Fruit fly (Drosophila melanogaster) whole organism, embryonic: ENCODE measurements around the gene Cpr92A.

Source experiments
- CG10209 ChIP-seq: fragments of 200-800 bp; sonication (Bioruptor generic); optimal IDR thresholded peaks from 3 replicates; lab custom pipeline; 2017; ENCODE audit warnings: missing biosample characterization, mild to moderate bottlenecking, missing genetic modification characterization, missing genetic modification reagents
- CG10274 ChIP-seq: fragments of 200-800 bp; sonication (Bioruptor generic); optimal IDR thresholded peaks from 3 replicates; lab custom pipeline; 2017; ENCODE audit warnings: missing biosample characterization, mild to moderate bottlenecking, missing genetic modification characterization
- CG10462 ChIP-seq: fragments of 200-800 bp; sonication (Bioruptor generic); optimal IDR thresholded peaks from 2 replicates; lab custom pipeline; 2016; ENCODE audit warnings: missing biosample characterization, missing genetic modification characterization
- CG10979 ChIP-seq: fragments of 200-800 bp; sonication (Bioruptor generic); optimal IDR thresholded peaks from 2 replicates; lab custom pipeline; 2018; ENCODE audit warnings: missing biosample characterization, mild to moderate bottlenecking, missing genetic modification characterization, moderate library complexity
- CG1233 ChIP-seq: fragments of 200-800 bp; sonication (Bioruptor generic); optimal IDR thresholded peaks from 4 replicates; lab custom pipeline; 2018; ENCODE audit warnings: missing biosample characterization, mild to moderate bottlenecking, missing genetic modification characterization
- CG12659 ChIP-seq: fragments of 200-800 bp; sonication (Bioruptor generic); optimal IDR thresholded peaks from 3 replicates; lab custom pipeline; 2017; ENCODE audit warnings: mild to moderate bottlenecking, missing biosample characterization, missing genetic modification reagents, missing genetic modification characterization
- CG13296 ChIP-seq: fragments of 200-800 bp; sonication (Bioruptor generic); optimal IDR thresholded peaks from 3 replicates; lab custom pipeline; 2018; ENCODE audit warnings: missing biosample characterization, mild to moderate bottlenecking, missing genetic modification characterization
- CG1647 ChIP-seq: fragments of 200-800 bp; sonication (Bioruptor generic); optimal IDR thresholded peaks from 3 replicates; lab custom pipeline; 2016; ENCODE audit warnings: missing biosample characterization, missing genetic modification characterization
- CG17328 ChIP-seq: fragments of 200-800 bp; sonication (Bioruptor generic); IDR thresholded peaks from 2 replicates; pipeline ENCODE4 v1.3.6; 2022; ENCODE audit warnings: missing biosample characterization, missing genetic modification characterization
- CG18011 ChIP-seq: fragments of 200-800 bp; sonication (Bioruptor generic); optimal IDR thresholded peaks from 2 replicates; lab custom pipeline; 2017; ENCODE audit warnings: missing biosample characterization, missing genetic modification characterization, mild to moderate bottlenecking, moderate library complexity, missing genotype
- CG2199 ChIP-seq: fragments of 200-800 bp; sonication (Bioruptor generic); IDR thresholded peaks from 3 replicates; pipeline ENCODE4 v1.3.6; 2022; ENCODE audit warnings: missing biosample characterization, missing genetic modification characterization
- CG30403 ChIP-seq: fragments of 200-800 bp; sonication (Bioruptor generic); optimal IDR thresholded peaks from 3 replicates; lab custom pipeline; 2016; ENCODE audit warnings: missing biosample characterization, missing genetic modification characterization
- CG32532 ChIP-seq: fragments of 200-800 bp; sonication (Bioruptor generic); IDR thresholded peaks from 2 replicates; pipeline ENCODE4 v1.3.6; 2022; ENCODE audit warnings: missing biosample characterization, missing genetic modification characterization
- CG6813 ChIP-seq: fragments of 200-800 bp; sonication (Bioruptor generic); optimal IDR thresholded peaks from 2 replicates; lab custom pipeline; 2017; ENCODE audit warnings: missing biosample characterization, missing genetic modification characterization, mild to moderate bottlenecking, moderate library complexity, missing genetic modification reagents
- CG7963 ChIP-seq: fragments of 200-800 bp; sonication (Bioruptor generic); IDR thresholded peaks from 3 replicates; pipeline ENCODE4 v1.3.6; 2022; ENCODE audit warnings: missing biosample characterization, missing genetic modification characterization; ENCODE audit not compliant: partially characterized antibody
- CG9609 ChIP-seq: fragments of 200-800 bp; sonication (Bioruptor generic); optimal IDR thresholded peaks from 3 replicates; lab custom pipeline; 2016; ENCODE audit warnings: missing biosample characterization, missing genetic modification characterization
- Camta ChIP-seq: fragments of 200-800 bp; sonication (Bioruptor generic); optimal IDR thresholded peaks from 2 replicates; lab custom pipeline; 2016; ENCODE audit warnings: missing biosample characterization, missing genetic modification characterization
- CoRest ChIP-seq: fragments of 200-800 bp; sonication (Bioruptor generic); optimal IDR thresholded peaks from 3 replicates; lab custom pipeline; 2018; ENCODE audit warnings: missing biosample characterization, mild to moderate bottlenecking, missing genetic modification characterization, moderate library complexity
- D ChIP-seq, 2 experiments: fragments of 200-800 bp in 1 of 2; fragments of >200 bp in 1 of 2; sonication (Bioruptor generic) in 1 of 2; optimal IDR thresholded peaks; 2 replicates in 1 of 2; 3 replicates in 1 of 2; lab custom pipeline; 2017; ENCODE audit warnings: mild to moderate bottlenecking in 1 of 2, missing biosample characterization in 1 of 2, missing genetic modification characterization in 1 of 2, missing genetic modification reagents in 1 of 2
- Deaf1 ChIP-seq: fragments of 200-800 bp; optimal IDR thresholded peaks from 3 replicates; lab custom pipeline; 2019; ENCODE audit warnings: missing biosample characterization, mild to moderate bottlenecking, missing genetic modification characterization, moderate library complexity
- Dip3 ChIP-seq: fragments of 200-800 bp; sonication (Bioruptor generic); optimal IDR thresholded peaks from 3 replicates; lab custom pipeline; 2016; ENCODE audit warnings: missing biosample characterization, missing genetic modification characterization
- Ets65A ChIP-seq: fragments of 200-800 bp; sonication (Bioruptor generic); peaks from one replicate; lab custom pipeline; 2016; ENCODE audit warnings: missing biosample characterization, missing genetic modification characterization
- Hr51 ChIP-seq, 2 experiments: fragments of 200-800 bp; sonication (Bioruptor generic); optimal IDR thresholded peaks; 2 replicates in 1 of 2; 3 replicates in 1 of 2; lab custom pipeline; 2016 to 2018; ENCODE audit warnings: missing biosample characterization in 2 of 2, missing genetic modification characterization in 2 of 2, mild to moderate bottlenecking in 1 of 2, moderate library complexity in 1 of 2
- Hr78 ChIP-seq, 2 experiments: fragments of 200-800 bp in 1 of 2; fragments of >200 bp in 1 of 2; sonication (Bioruptor generic) in 1 of 2; optimal IDR thresholded peaks; 2 replicates each; lab custom pipeline; 2017 to 2019; ENCODE audit warnings: missing biosample characterization in 2 of 2, missing genetic modification characterization in 2 of 2, mild to moderate bottlenecking in 1 of 2, moderate library complexity in 1 of 2
- MBD-R2 ChIP-seq: fragments of 200-800 bp; sonication (Bioruptor generic); IDR thresholded peaks from 2 replicates; pipeline ENCODE4 v1.3.6; 2022; ENCODE audit warnings: missing biosample characterization, missing genetic modification characterization
- Oaz ChIP-seq: fragments of 200-800 bp; sonication (Bioruptor generic); IDR thresholded peaks from 2 replicates; pipeline ENCODE4 v1.3.6; 2022; ENCODE audit warnings: missing biosample characterization, missing genetic modification characterization
- Spps ChIP-seq: fragments of 200-800 bp; sonication (Bioruptor generic); optimal IDR thresholded peaks from 2 replicates; lab custom pipeline; 2018; ENCODE audit warnings: missing biosample characterization, mild to moderate bottlenecking, missing genetic modification characterization
- Trl ChIP-seq, 3 experiments: fragments of >200 bp in 2 of 3; fragments of 200-800 bp in 1 of 3; sonication (Bioruptor generic) in 1 of 3; optimal IDR thresholded peaks; 2 replicates in 1 of 3; 3 replicates in 2 of 3; lab custom pipeline; 2016 to 2017; ENCODE audit warnings: missing biosample characterization in 1 of 3, missing genetic modification characterization in 1 of 3
- Vsx1 ChIP-seq: fragments of 200-800 bp; sonication (Bioruptor generic); optimal IDR thresholded peaks from 2 replicates; lab custom pipeline; 2017; ENCODE audit warnings: missing biosample characterization, mild to moderate bottlenecking, missing genetic modification characterization, missing genetic modification reagents
- abd-A ChIP-seq: fragments of 200-800 bp; sonication (Bioruptor generic); optimal IDR thresholded peaks from 3 replicates; lab custom pipeline; 2019; ENCODE audit warnings: missing biosample characterization, mild to moderate bottlenecking, missing genetic modification characterization, moderate library complexity
- bcd ChIP-seq: fragments of 200-800 bp; sonication (Bioruptor generic); optimal IDR thresholded peaks from 2 replicates; lab custom pipeline; 2017; ENCODE audit warnings: missing biosample characterization, mild to moderate bottlenecking, missing genetic modification characterization
- bsh ChIP-seq, 2 experiments: fragments of 200-800 bp; sonication (Bioruptor generic); optimal IDR thresholded peaks; 2 replicates each; lab custom pipeline; 2017 to 2018; ENCODE audit warnings: mild to moderate bottlenecking in 2 of 2, missing biosample characterization in 2 of 2, missing genetic modification characterization in 2 of 2, moderate library complexity in 1 of 2
- dm ChIP-seq: fragments of 200-800 bp; sonication (Bioruptor generic); optimal IDR thresholded peaks from 3 replicates; lab custom pipeline; 2016; ENCODE audit warnings: missing biosample characterization, missing genetic modification characterization
- dmrt11E ChIP-seq: fragments of 200-800 bp; sonication (Bioruptor generic); optimal IDR thresholded peaks from 3 replicates; lab custom pipeline; 2018; ENCODE audit warnings: missing biosample characterization, mild to moderate bottlenecking, missing genetic modification characterization, moderate library complexity
- ems ChIP-seq: fragments of 200-800 bp; sonication (Bioruptor generic); optimal IDR thresholded peaks from 3 replicates; lab custom pipeline; 2016; ENCODE audit warnings: missing biosample characterization, missing genetic modification characterization
- gcm ChIP-seq: fragments of 200-800 bp; sonication (Bioruptor generic); optimal IDR thresholded peaks from 2 replicates; lab custom pipeline; 2019; ENCODE audit warnings: missing biosample characterization, mild to moderate bottlenecking, missing genetic modification characterization, moderate library complexity
- gem ChIP-seq: fragments of 200-800 bp; sonication (Bioruptor generic); optimal IDR thresholded peaks from 2 replicates; lab custom pipeline; 2019; ENCODE audit warnings: missing biosample characterization, mild to moderate bottlenecking, missing genetic modification characterization, moderate library complexity
- hkb ChIP-seq, 2 experiments: fragments of 200-800 bp in 1 of 2; fragments of >200 bp in 1 of 2; sonication (Bioruptor generic) in 1 of 2; IDR thresholded peaks in 1 of 2; optimal IDR thresholded peaks in 1 of 2; 2 replicates each; pipeline versions ENCODE4 v1.3.6 to Lab custom; 2017 to 2022; ENCODE audit warnings: missing biosample characterization in 1 of 2, missing genetic modification characterization in 1 of 2
- hth ChIP-seq: fragments of >200 bp; optimal IDR thresholded peaks from 2 replicates; lab custom pipeline; 2017; ENCODE audit warnings: inconsistent platforms
- inv ChIP-seq: fragments of 200-800 bp; sonication (Bioruptor generic); IDR thresholded peaks from 2 replicates; pipeline ENCODE4 v1.3.6; 2022; ENCODE audit warnings: missing biosample characterization, missing genetic modification characterization; ENCODE audit not compliant: partially characterized antibody
- pho ChIP-seq: fragments of 200-800 bp; sonication (Bioruptor generic); optimal IDR thresholded peaks from 2 replicates; lab custom pipeline; 2016; ENCODE audit warnings: missing biosample characterization, missing genetic modification characterization
- prd ChIP-seq, 3 experiments: fragments of >200 bp in 2 of 3; fragments of 200-800 bp in 1 of 3; sonication (Bioruptor generic) in 1 of 3; optimal IDR thresholded peaks in 2 of 3; IDR thresholded peaks in 1 of 3; 2 replicates in 2 of 3; 3 replicates in 1 of 3; pipeline versions ENCODE4 v1.3.6 to Lab custom; 2017 to 2022; ENCODE audit warnings: missing biosample characterization in 1 of 3, missing genetic modification characterization in 1 of 3
- stwl ChIP-seq: fragments of 200-800 bp; sonication (Bioruptor generic); optimal IDR thresholded peaks from 3 replicates; lab custom pipeline; 2018; ENCODE audit warnings: missing biosample characterization, mild to moderate bottlenecking, missing genetic modification characterization, moderate library complexity
- tup ChIP-seq: fragments of 200-800 bp; sonication (Bioruptor generic); optimal IDR thresholded peaks from 2 replicates; lab custom pipeline; 2016; ENCODE audit warnings: missing biosample characterization, mild to moderate bottlenecking, missing genetic modification characterization, moderate library complexity
- vvl ChIP-seq: fragments of 200-800 bp; sonication (Bioruptor generic); IDR thresholded peaks from 2 replicates; pipeline ENCODE4 v1.3.6; 2022; ENCODE audit warnings: missing biosample characterization, missing genetic modification characterization
- zen ChIP-seq: fragments of 200-800 bp; sonication (Bioruptor generic); optimal IDR thresholded peaks from 3 replicates; lab custom pipeline; 2018; ENCODE audit warnings: missing biosample characterization, mild to moderate bottlenecking, missing genetic modification characterization, moderate library complexity

Cpr92A gene

DNA sequence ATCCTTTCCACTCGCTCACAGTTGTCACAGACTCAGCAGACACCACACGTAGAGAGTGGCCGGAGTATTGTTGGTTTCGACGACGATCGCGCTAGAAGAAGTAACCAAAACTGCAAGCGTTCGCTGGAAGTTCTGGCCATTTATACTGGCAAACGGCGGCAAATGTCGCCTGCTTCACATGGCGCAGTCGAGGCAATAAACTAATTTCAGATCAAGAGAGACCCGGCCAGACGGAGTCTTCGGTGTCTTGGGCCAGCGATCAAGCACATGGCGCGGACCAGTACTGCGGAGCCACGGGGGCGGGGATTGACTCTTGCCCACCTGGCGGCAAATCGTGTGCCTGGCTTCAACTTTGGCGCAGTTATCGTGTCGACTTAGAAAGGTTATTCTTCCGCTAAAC is at the start of gene Cpr92A:
TSS of gene Cpr92A (minus strand) at position 101 of the 400 bp plus-strand sequence.
- TF ChIP-seq hth = no peak
- no peak for TF ChIP-seq D (optimal IDR thresholded peaks at IDR 0.05; lab: Kevin White, UChicago)
- TF ChIP-seq D (GFP tag; optimal IDR thresholded peaks at IDR 0.05; lab: Kevin White, UChicago) = no peak
- no peak for TF ChIP-seq CG13296 (GFP tag; lab: Kevin White, UChicago)
- no peak for TF ChIP-seq Vsx1
- no peak for TF ChIP-seq CoRest (tag; lab: Kevin White, UChicago)
- no peak for TF ChIP-seq bsh (GFP tag; optimal IDR thresholded peaks at IDR 0.05; lab: Kevin White, UChicago)
- TF ChIP-seq CG18011 (GFP tag; lab: Kevin White, UChicago) = no peak
- no peak for TF ChIP-seq Dip3 (GFP tag; lab: Kevin White, UChicago)
- no peak for TF ChIP-seq Hr78 (GFP tag; optimal IDR thresholded peaks at IDR 0.05; lab: Kevin White, UChicago)
- no peak for TF ChIP-seq CG10274 (GFP tag; lab: Kevin White, UChicago)
- no peak for TF ChIP-seq abd-A (tag; lab: Kevin White, UChicago)
- no peak for TF ChIP-seq CG10209

DNA sequence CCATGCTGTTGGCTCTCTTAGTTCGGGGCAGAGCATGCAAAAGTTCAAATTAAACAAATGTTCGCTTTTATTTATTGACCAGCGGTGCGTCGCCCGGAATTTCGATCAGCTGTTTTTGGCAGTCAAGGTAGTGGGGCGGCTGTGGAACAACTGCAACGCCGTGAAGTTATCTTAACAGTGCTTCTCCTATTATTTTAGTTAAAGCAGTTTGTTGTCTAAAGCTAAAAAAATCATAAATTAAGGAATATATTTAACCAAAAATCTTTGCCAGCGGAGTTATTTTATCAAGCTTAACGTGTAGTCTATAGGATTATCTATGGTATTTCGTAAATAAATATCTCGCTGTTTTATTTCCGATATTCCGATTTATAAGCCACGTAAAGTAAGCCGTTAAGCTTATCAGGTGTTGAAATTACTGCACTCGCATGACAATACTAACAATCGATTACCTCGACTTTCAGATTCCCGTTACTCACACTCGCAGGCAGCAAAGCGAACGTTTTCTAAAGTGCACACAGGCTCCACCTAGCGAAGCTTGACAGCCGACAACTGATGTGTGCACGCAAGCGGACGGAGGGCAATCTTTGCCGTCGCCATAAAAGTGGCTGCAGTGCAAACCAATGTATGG is 49.6 kb upstream of the Cpr92A start, which contains the start of the genes CG6195 and CG31220:
TSS of gene CG6195 (minus strand) at position 122 of the 628 bp plus-strand sequence.
TSS of gene CG31220 (plus strand) at position 199 of the 628 bp plus-strand sequence.
- TF ChIP-seq ems (GFP tag; lab: Kevin White, UChicago) = no peak
- no peak for TF ChIP-seq zen (tag; lab: Kevin White, UChicago)
- peak in 1 of 2 experiments; percentile 25 for TF ChIP-seq Hr51 (GFP tag; optimal IDR thresholded peaks at IDR 0.05; lab: Kevin White, UChicago)
- TF ChIP-seq stwl (tag; lab: Kevin White, UChicago) = peak; percentile 64
- TF ChIP-seq vvl (GFP tag; lab: Robert Waterston, UW) = peak; percentile 64
- no peak for TF ChIP-seq CG6813
- no peak for TF ChIP-seq Trl (optimal IDR thresholded peaks at IDR 0.05; lab: Kevin White, UChicago)
- TF ChIP-seq Trl (GFP tag; optimal IDR thresholded peaks at IDR 0.05; lab: Kevin White, UChicago) = no peak
- TF ChIP-seq Oaz = no peak
- TF ChIP-seq CG9609 = no peak
- TF ChIP-seq CG10979 (tag; lab: Kevin White, UChicago) = no peak
- 0 out of 2 replicates have a peak, but pooled peaks have one; percentile 24 for TF ChIP-seq CG17328
- no peak for TF ChIP-seq inv (GFP tag; lab: Robert Waterston, UW)
- no peak for TF ChIP-seq tup (GFP tag; lab: Kevin White, UChicago)
- peak; percentile 76; the same call in 1 of the 3 replicates for TF ChIP-seq CG2199 (GFP tag; lab: Robert Waterston, UW)
- TF ChIP-seq CG1233 (GFP tag; lab: Kevin White, UChicago) = no peak
- peak; percentile 68 for TF ChIP-seq CG12659
- TF ChIP-seq CG1647 = no peak
- TF ChIP-seq pho (GFP tag; lab: Kevin White, UChicago) = no peak
- TF ChIP-seq gcm (GFP tag; lab: Kevin White, UChicago) = no peak
- TF ChIP-seq dmrt11E (tag; lab: Kevin White, UChicago) = no peak
- TF ChIP-seq CG7963 = no peak
- peak; percentile 23 for TF ChIP-seq Camta (GFP tag; lab: Kevin White, UChicago)
- TF ChIP-seq gem (tag; lab: Kevin White, UChicago) = no peak
- no peak for TF ChIP-seq dm
- peak; percentile 92 for TF ChIP-seq MBD-R2 (GFP tag; lab: Robert Waterston, UW)
- TF ChIP-seq prd (optimal IDR thresholded peaks at IDR 0.05; lab: Kevin White, UChicago) = no peak
- TF ChIP-seq prd (GFP tag; IDR thresholded peaks at IDR 0.05; lab: Robert Waterston, UW) = no peak
- TF ChIP-seq Ets65A (GFP tag; lab: Kevin White, UChicago) = peak; percentile 62
- no peak for TF ChIP-seq Spps (tag; lab: Kevin White, UChicago)
- TF ChIP-seq CG10462 (GFP tag; lab: Kevin White, UChicago) = peak; percentile 74
- peak; percentile 70; the same call in 1 of the 2 replicates for TF ChIP-seq CG32532 (GFP tag; lab: Robert Waterston, UW)
- no peak for TF ChIP-seq hkb (optimal IDR thresholded peaks at IDR 0.05; lab: Kevin White, UChicago)
- peak; percentile 24; the same call in 1 of the 2 replicates for TF ChIP-seq hkb (GFP tag; IDR thresholded peaks at IDR 0.05; lab: Robert Waterston, UW)
- TF ChIP-seq CG30403 (GFP tag; lab: Kevin White, UChicago) = peak; percentile 19
- peak; percentile 28 for TF ChIP-seq bcd
- no peak for TF ChIP-seq Deaf1
